Worm (Caenorhabditis elegans) whole organism, L1 larva: Measurements from ENCODE around the gene iffb-1.

Experiments used
- C16A3.4 ChIP-seq: fragments of 150-350 bp; optimal IDR thresholded peaks from 2 replicates; lab custom pipeline; 2014; ENCODE audit warnings: missing biosample characterization, missing genetic modification characterization
- F16B12.6 ChIP-seq: fragments of 150-350 bp; optimal IDR thresholded peaks from 2 replicates; lab custom pipeline; 2014; ENCODE audit warnings: missing biosample characterization, missing genetic modification characterization
- alr-1 ChIP-seq: fragments of 200-800 bp; sonication (Bioruptor generic); optimal IDR thresholded peaks from 2 replicates; lab custom pipeline; 2018; ENCODE audit warnings: borderline replicate concordance, mild to moderate bottlenecking, missing genetic modification characterization, missing compliant biosample characterization
- aly-2 ChIP-seq: fragments of 150-350 bp; optimal IDR thresholded peaks from 2 replicates; lab custom pipeline; 2014; ENCODE audit warnings: missing biosample characterization, missing genetic modification characterization
- ama-1 ChIP-seq: fragments of 150-350 bp; optimal IDR thresholded peaks from 2 replicates; lab custom pipeline; 2014
- blmp-1 ChIP-seq: fragments of 150-350 bp; optimal IDR thresholded peaks from 2 replicates; lab custom pipeline; 2014; ENCODE audit warnings: missing biosample characterization, missing genetic modification characterization
- ceh-82 ChIP-seq, 3 experiments: fragments of 150-350 bp in 1 of 3; sonication (generic microtip) in 2 of 3; optimal IDR thresholded peaks; 2 replicates each; lab custom pipeline; 2014 to 2017; ENCODE audit warnings: missing biosample characterization in 3 of 3, missing genetic modification characterization in 3 of 3
- ceh-88 ChIP-seq: fragments of 200-800 bp; sonication (Bioruptor generic); IDR thresholded peaks from 2 replicates; pipeline ENCODE4 v1.3.6; 2022; ENCODE audit warnings: missing genetic modification characterization, missing compliant biosample characterization
- ceh-90 ChIP-seq: sonication (generic microtip); optimal IDR thresholded peaks from 2 replicates; lab custom pipeline; 2016; ENCODE audit warnings: missing genetic modification characterization, missing compliant biosample characterization
- dpl-1 ChIP-seq, 3 experiments: fragments of 150-350 bp in 2 of 3; sonication (generic microtip) in 1 of 3; optimal IDR thresholded peaks; 2 replicates each; lab custom pipeline; 2014 to 2017; ENCODE audit warnings: missing biosample characterization in 3 of 3, missing genetic modification characterization in 3 of 3, missing genetic modification reagents in 3 of 3
- efl-1 ChIP-seq, 4 experiments: fragments of 150-350 bp; optimal IDR thresholded peaks in 3 of 4; peaks in 1 of 4; 1 replicate in 1 of 4; 2 replicates in 3 of 4; lab custom pipeline; 2014; ENCODE audit warnings: missing biosample characterization in 2 of 4, missing genetic modification characterization in 2 of 4, missing genetic modification reagents in 2 of 4
- elt-2 ChIP-seq: sonication (generic microtip); optimal IDR thresholded peaks from 2 replicates; lab custom pipeline; 2016; ENCODE audit warnings: missing genetic modification characterization, mild to moderate bottlenecking, inconsistent platforms, missing compliant biosample characterization, missing genetic modification reagents
- fkh-4 ChIP-seq: sonication (generic microtip); optimal IDR thresholded peaks from 2 replicates; lab custom pipeline; 2016; ENCODE audit warnings: missing compliant biosample characterization, missing genetic modification characterization, borderline replicate concordance
- hlh-17 ChIP-seq: fragments of 200-800 bp; sonication (Bioruptor generic); optimal IDR thresholded peaks from 2 replicates; lab custom pipeline; 2018; ENCODE audit warnings: missing genetic modification characterization, mild to moderate bottlenecking, missing compliant biosample characterization, moderate library complexity, borderline replicate concordance
- hpl-2 ChIP-seq: fragments of 150-350 bp; optimal IDR thresholded peaks from 2 replicates; lab custom pipeline; 2014; ENCODE audit warnings: missing biosample characterization, missing genetic modification reagents, missing genetic modification characterization
- isw-1 ChIP-seq: fragments of 200-800 bp; sonication (Bioruptor generic); IDR thresholded peaks from 2 replicates; pipeline ENCODE4 v1.3.6; 2022; ENCODE audit warnings: missing genetic modification characterization, missing compliant biosample characterization
- lin-13 ChIP-seq: fragments of 150-350 bp; optimal IDR thresholded peaks from 2 replicates; lab custom pipeline; 2014; ENCODE audit warnings: missing biosample characterization, missing genetic modification reagents, missing genetic modification characterization
- lin-14 ChIP-seq: fragments of 200-800 bp; sonication (Bioruptor generic); optimal IDR thresholded peaks from 2 replicates; lab custom pipeline; 2018; ENCODE audit warnings: mild to moderate bottlenecking, missing genetic modification characterization, moderate library complexity, missing compliant biosample characterization
- lin-35 ChIP-seq, 2 experiments: fragments of 150-350 bp; optimal IDR thresholded peaks; 2 replicates each; lab custom pipeline; 2014; ENCODE audit warnings: missing biosample characterization in 2 of 2, missing genetic modification characterization in 2 of 2, missing genetic modification reagents in 2 of 2
- lsy-2 ChIP-seq, 2 experiments: fragments of 150-350 bp; optimal IDR thresholded peaks; 2 replicates each; lab custom pipeline; 2014; ENCODE audit warnings: missing biosample characterization in 2 of 2, missing genetic modification characterization in 2 of 2
- mef-2 ChIP-seq: fragments of 150-350 bp; optimal IDR thresholded peaks from 2 replicates; lab custom pipeline; 2014; ENCODE audit warnings: missing biosample characterization, missing genetic modification characterization
- mep-1 ChIP-seq: fragments of 150-350 bp; optimal IDR thresholded peaks from 2 replicates; lab custom pipeline; 2014; ENCODE audit warnings: missing biosample characterization, missing genetic modification characterization
- nhr-11 ChIP-seq: fragments of 150-350 bp; optimal IDR thresholded peaks from 2 replicates; lab custom pipeline; 2014; ENCODE audit warnings: missing biosample characterization, missing genetic modification characterization
- nhr-28 ChIP-seq: fragments of 150-350 bp; optimal IDR thresholded peaks from 2 replicates; lab custom pipeline; 2014; ENCODE audit warnings: missing biosample characterization, missing genetic modification characterization
- nhr-76 ChIP-seq: sonication (generic microtip); optimal IDR thresholded peaks from 2 replicates; lab custom pipeline; 2017; ENCODE audit warnings: missing biosample characterization, missing genetic modification characterization
- nhr-84 ChIP-seq: sonication (generic microtip); optimal IDR thresholded peaks from 2 replicates; lab custom pipeline; 2017; ENCODE audit warnings: missing biosample characterization, missing genetic modification characterization
- nhr-85 ChIP-seq: sonication (generic microtip); peaks from one replicate; lab custom pipeline; 2016; ENCODE audit warnings: missing genetic modification characterization, inconsistent platforms, missing compliant biosample characterization
- pqm-1 ChIP-seq: sonication (generic microtip); optimal IDR thresholded peaks from 3 replicates; lab custom pipeline; 2017; ENCODE audit warnings: missing biosample characterization, missing genetic modification characterization
- skn-1 ChIP-seq: fragments of 150-350 bp; optimal IDR thresholded peaks from 2 replicates; lab custom pipeline; 2014; ENCODE audit warnings: missing biosample characterization, missing genetic modification characterization
- snu-23 ChIP-seq: sonication (generic microtip); optimal IDR thresholded peaks from 2 replicates; lab custom pipeline; 2016; ENCODE audit warnings: missing genetic modification characterization, missing compliant biosample characterization
- sox-4 ChIP-seq: sonication (generic microtip); optimal IDR thresholded peaks from 2 replicates; lab custom pipeline; 2016; ENCODE audit warnings: missing genetic modification characterization, missing compliant biosample characterization
- sup-37 ChIP-seq: fragments of 200-800 bp; sonication (Bioruptor generic); optimal IDR thresholded peaks from 2 replicates; lab custom pipeline; 2018; ENCODE audit warnings: mild to moderate bottlenecking, missing genetic modification characterization, missing compliant biosample characterization
- swsn-7 ChIP-seq: sonication (generic microtip); optimal IDR thresholded peaks from 2 replicates; lab custom pipeline; 2016; ENCODE audit warnings: missing genetic modification characterization, missing compliant biosample characterization
- tbx-2 ChIP-seq: sonication (generic microtip); optimal IDR thresholded peaks from 2 replicates; lab custom pipeline; 2016; ENCODE audit warnings: missing genetic modification characterization, missing compliant biosample characterization
- unc-130 ChIP-seq: fragments of 150-350 bp; optimal IDR thresholded peaks from 2 replicates; lab custom pipeline; 2017; ENCODE audit warnings: missing biosample characterization, missing genetic modification characterization, inconsistent platforms
- unc-30 ChIP-seq: sonication (generic microtip); optimal IDR thresholded peaks from 2 replicates; lab custom pipeline; 2017; ENCODE audit warnings: missing biosample characterization, missing genetic modification characterization
- unc-62 ChIP-seq: fragments of 150-350 bp; optimal IDR thresholded peaks from 2 replicates; lab custom pipeline; 2014; ENCODE audit warnings: missing biosample characterization, missing genetic modification reagents, missing genetic modification characterization
- vab-15 ChIP-seq: sonication (generic microtip); optimal IDR thresholded peaks from 2 replicates; lab custom pipeline; 2017; ENCODE audit warnings: missing genotype, mild to moderate bottlenecking, missing genetic modification characterization, missing compliant biosample characterization
- xbp-1 ChIP-seq: sonication (generic microtip); optimal IDR thresholded peaks from 2 replicates; lab custom pipeline; 2016; ENCODE audit warnings: missing genetic modification characterization, missing compliant biosample characterization
- zag-1 ChIP-seq: fragments of 150-350 bp; optimal IDR thresholded peaks from 2 replicates; lab custom pipeline; 2014; ENCODE audit warnings: missing biosample characterization, missing genetic modification characterization
- ztf-11 ChIP-seq, 2 experiments: sonication (generic microtip); optimal IDR thresholded peaks; 2 replicates each; lab custom pipeline; 2016 to 2017; ENCODE audit warnings: missing genetic modification characterization in 2 of 2, missing biosample characterization in 1 of 2, missing compliant biosample characterization in 1 of 2
- ztf-4 ChIP-seq: fragments of 150-350 bp; optimal IDR thresholded peaks from 2 replicates; lab custom pipeline; 2014; ENCODE audit warnings: missing biosample characterization, missing genetic modification characterization

iffb-1 gene

DNA sequence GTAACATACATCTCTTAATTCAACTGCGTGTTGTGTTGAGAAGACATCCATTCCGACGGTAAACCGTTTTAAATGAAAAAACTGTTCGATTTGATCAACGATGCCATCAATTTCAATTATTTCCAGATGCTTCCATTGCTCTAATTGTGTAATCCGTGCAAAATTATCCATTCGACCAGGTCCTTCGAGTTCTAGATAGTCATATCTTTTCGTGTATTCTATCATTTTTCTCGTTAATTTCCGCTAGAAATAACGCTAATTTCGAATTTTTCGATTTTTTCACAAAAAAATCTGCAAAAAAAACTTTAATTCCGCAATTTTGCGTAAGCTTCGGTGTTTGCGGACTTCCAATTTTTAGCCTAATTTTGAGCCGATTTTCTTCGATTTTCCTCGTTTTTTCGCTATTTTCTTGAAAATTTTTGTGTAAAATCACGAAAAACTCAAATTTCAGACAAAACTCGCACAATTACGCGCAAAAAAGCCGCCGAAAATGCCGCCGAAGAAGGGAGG is at the start of gene iffb-1, which contains the start of gene fbxa-66:
Gene iffb-1 (plus strand): TSS at position 452 of the 510 bp plus-strand sequence.
Gene fbxa-66 (minus strand): TSS at position 51 of the 510 bp plus-strand sequence.
- no peak for TF ChIP-seq ceh-88 (GFP tag; lab: Robert Waterston, UW)
- no peak for TF ChIP-seq vab-15 (tag; lab: Kevin White, UChicago)
- no peak for TF ChIP-seq nhr-28
- TF ChIP-seq xbp-1 (tag; lab: Kevin White, UChicago), result peak; percentile 2
- no peak for TF ChIP-seq ama-1 (lab: Kevin White, UChicago)
- no peak for TF ChIP-seq unc-130
- no peak for TF ChIP-seq ztf-4 (tag; lab: Kevin White, UChicago)
- TF ChIP-seq unc-62 (GFP tag; lab: Kevin White, UChicago), result no peak
- TF ChIP-seq swsn-7 (tag; lab: Kevin White, UChicago), result no peak
- TF ChIP-seq F16B12.6 (tag; lab: Kevin White, UChicago), result peak; percentile 85
- no peak for TF ChIP-seq hpl-2 (GFP tag; lab: Kevin White, UChicago)
- no peak for TF ChIP-seq unc-30 (tag; lab: Kevin White, UChicago)
- TF ChIP-seq ceh-82 (tag; optimal IDR thresholded peaks at IDR 0.05; lab: Kevin White, UChicago), result peak in 1 of 3 experiments; percentile 30
- TF ChIP-seq snu-23 (GFP tag; lab: Kevin White, UChicago), result no peak
- no peak for TF ChIP-seq C16A3.4 (tag; lab: Kevin White, UChicago)
- no peak for TF ChIP-seq nhr-76
- TF ChIP-seq lin-14 (GFP tag; lab: Kevin White, UChicago), result no peak
- TF ChIP-seq aly-2 (tag; lab: Kevin White, UChicago), result no peak
- TF ChIP-seq ceh-90 (tag; lab: Kevin White, UChicago), result no peak
- TF ChIP-seq nhr-84 (tag; lab: Kevin White, UChicago), result no peak
- no peak for TF ChIP-seq sup-37 (GFP tag; lab: Kevin White, UChicago)
- TF ChIP-seq mef-2 (tag; lab: Kevin White, UChicago), result no peak
- TF ChIP-seq isw-1 (GFP tag; lab: Robert Waterston, UW), result 0 out of 2 replicates have a peak, but pooled peaks have one; percentile 4
- TF ChIP-seq dpl-1 (GFP tag; optimal IDR thresholded peaks at IDR 0.05; lab: Kevin White, UChicago), result peak; percentile 25 to 70 (median 55)
- no peak for TF ChIP-seq lin-13
- TF ChIP-seq blmp-1, result no peak
- no peak for TF ChIP-seq alr-1
- TF ChIP-seq zag-1 (tag; lab: Kevin White, UChicago), result no peak
- peak; percentile 51 for TF ChIP-seq mep-1 (tag; lab: Kevin White, UChicago)
- TF ChIP-seq lsy-2 (tag; optimal IDR thresholded peaks at IDR 0.05; lab: Kevin White, UChicago), result peak; percentile 39 to 47
- TF ChIP-seq tbx-2 (tag; lab: Kevin White, UChicago), result no peak
- no peak for TF ChIP-seq fkh-4
- TF ChIP-seq ztf-11 (tag; optimal IDR thresholded peaks at IDR 0.05; lab: Kevin White, UChicago), result no peak
- no peak for TF ChIP-seq pqm-1
- peak; percentile 42 to 62 for TF ChIP-seq efl-1 (optimal IDR thresholded peaks at IDR 0.05; lab: Kevin White, UChicago)
- TF ChIP-seq efl-1 (GFP tag; optimal IDR thresholded peaks at IDR 0.05 in 1 of 2; lab: Kevin White, UChicago), result peak; percentile 65 to 95
- peak; percentile 37 to 55 for TF ChIP-seq lin-35 (GFP tag; optimal IDR thresholded peaks at IDR 0.05; lab: Kevin White, UChicago)
- no peak for TF ChIP-seq sox-4 (tag; lab: Kevin White, UChicago)
- TF ChIP-seq nhr-11 (tag; lab: Kevin White, UChicago), result no peak
- no peak for TF ChIP-seq hlh-17
- TF ChIP-seq nhr-85 (tag; lab: Kevin White, UChicago), result peak; percentile 51
- TF ChIP-seq skn-1 (tag; lab: Kevin White, UChicago), result peak; percentile 9

DNA sequence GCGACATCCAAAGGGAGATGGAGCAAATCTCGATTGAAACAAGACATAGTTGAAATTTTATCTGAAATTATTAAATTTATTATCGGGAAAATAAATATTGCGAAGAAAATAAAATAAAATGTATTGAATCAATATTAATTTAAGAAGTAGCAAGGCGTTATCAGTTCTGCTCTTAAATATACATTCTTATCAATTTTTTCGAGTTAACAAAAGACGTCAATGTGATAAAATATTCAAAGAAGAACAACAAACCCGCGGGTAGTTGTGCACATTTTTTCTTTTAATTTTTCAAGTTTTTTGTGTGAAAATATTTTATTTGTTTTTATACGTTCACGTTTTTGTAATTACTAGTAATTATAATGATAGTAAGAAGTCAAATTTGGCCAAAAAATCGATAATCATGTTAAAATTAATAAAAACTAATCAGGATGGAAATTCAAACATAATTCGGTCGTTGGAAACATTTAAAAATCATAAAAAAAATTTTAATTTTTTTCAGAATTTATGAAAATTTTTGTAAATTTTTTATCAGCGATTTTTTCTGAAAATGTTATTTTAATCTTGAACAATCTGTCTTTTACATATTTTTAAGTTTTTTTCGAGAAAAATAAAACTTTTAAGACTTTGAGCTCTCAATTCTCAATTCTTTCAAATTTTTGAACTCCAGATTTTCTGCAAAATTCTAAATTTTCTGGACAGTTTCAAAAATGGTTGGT is 48.1 kb upstream of the iffb-1 start, which contains the start of gene fbxa-9:
Gene fbxa-9 (plus strand): TSS at position 666 of the 716 bp plus-strand sequence.
- TF ChIP-seq pqm-1 (peak; percentile 16), elt-2 (peak; percentile 76), vab-15 (tag; lab: Kevin White, UChicago) (no peak), C16A3.4 (tag; lab: Kevin White, UChicago) (no peak)
